Worm (Caenorhabditis elegans) whole organism, L4 larva: Measurements from ENCODE around the gene max-2.

Experiments
- R02D3.7 ChIP-seq: fragments of 150-350 bp; sonication (generic microtip); optimal IDR thresholded peaks from 3 replicates; lab custom pipeline; 2014; ENCODE audit warnings: missing biosample characterization, missing genetic modification characterization
- ama-1 ChIP-seq: fragments of 150-350 bp; optimal IDR thresholded peaks from 2 replicates; lab custom pipeline; 2014; ENCODE audit warnings: inconsistent platforms, mixed read lengths
- dve-1 ChIP-seq: sonication (generic microtip); optimal IDR thresholded peaks from 2 replicates; lab custom pipeline; 2017; ENCODE audit warnings: antibody characterized with exemption, mild to moderate bottlenecking, missing genetic modification characterization, missing compliant biosample characterization; ENCODE audit not compliant: insufficient read depth
- gei-8 ChIP-seq: fragments of 200-800 bp; sonication (Bioruptor generic); optimal IDR thresholded peaks from 2 replicates; lab custom pipeline; 2018; ENCODE audit warnings: mild to moderate bottlenecking, missing genetic modification characterization, missing compliant biosample characterization
- nhr-237 ChIP-seq: sonication (generic microtip); optimal IDR thresholded peaks from 2 replicates; lab custom pipeline; 2017; ENCODE audit warnings: missing biosample characterization, missing genetic modification characterization
- nhr-76 ChIP-seq: fragments of 150-350 bp; optimal IDR thresholded peaks from 2 replicates; lab custom pipeline; 2014; ENCODE audit warnings: missing biosample characterization, missing genetic modification characterization
- unc-39 ChIP-seq: sonication (generic microtip); optimal IDR thresholded peaks from 2 replicates; lab custom pipeline; 2017; ENCODE audit warnings: missing biosample characterization, missing genetic modification characterization

- TF ChIP-seq gei-8 (GFP tag; lab: Kevin White, UChicago), result no peak
- no peak for TF ChIP-seq nhr-237 (tag; lab: Kevin White, UChicago)
- TF ChIP-seq ama-1, result no peak
- no peak for TF ChIP-seq unc-39 (tag; lab: Kevin White, UChicago)
- TF ChIP-seq nhr-76 (tag; lab: Kevin White, UChicago), result no peak
- TF ChIP-seq dve-1, result no peak
- no peak for TF ChIP-seq R02D3.7 (tag; lab: Kevin White, UChicago)
Measured at ce11 chrII:13023518-13023917, 2.1 kb downstream of the max-2 start.
